Worm (Caenorhabditis elegans) whole organism, L2 larva: ENCODE measurements around the gene Y54G2A.36.

Experiments
- ama-1 ChIP-seq: fragments of 150-350 bp; optimal IDR thresholded peaks from 2 replicates; lab custom pipeline; 2018; ENCODE audit warnings: inconsistent platforms
- elt-3 ChIP-seq: sonication (generic microtip); optimal IDR thresholded peaks from 2 replicates; lab custom pipeline; 2017; ENCODE audit warnings: missing biosample characterization, missing genetic modification characterization
- mdl-1 ChIP-seq, 2 experiments: fragments of 150-350 bp in 1 of 2; sonication (generic microtip) in 1 of 2; optimal IDR thresholded peaks; 2 replicates each; lab custom pipeline; 2017; ENCODE audit warnings: missing biosample characterization in 2 of 2, missing genetic modification characterization in 2 of 2

ce11 chrIV:2891535-2892233 lies 5.8 kb upstream of the Y54G2A.36 start:
- TF ChIP-seq elt-3 (no peak), ama-1 (lab: Kevin White, UChicago) (no peak), mdl-1 (tag; optimal IDR thresholded peaks at IDR 0.05; lab: Kevin White, UChicago) (no peak)
